Fruit fly (Drosophila melanogaster) Kc167 (cell line): Measurements from ENCODE around the gene CycD.

ENCODE experiments used
- Myc ChIP-seq: fragments of >200 bp; optimal IDR thresholded peaks from 2 replicates; lab custom pipeline; 2017; ENCODE audit warnings: missing external identifiers
- Sin3A ChIP-seq: fragments of >200 bp; optimal IDR thresholded peaks from 2 replicates; lab custom pipeline; 2018; ENCODE audit warnings: missing external identifiers
- h ChIP-seq: fragments of >200 bp; optimal IDR thresholded peaks from 3 replicates; lab custom pipeline; 2018; ENCODE audit warnings: missing external identifiers
- insv ChIP-seq: fragments of >200 bp; optimal IDR thresholded peaks from 3 replicates; lab custom pipeline; 2018; ENCODE audit warnings: missing external identifiers
- psq ChIP-seq: fragments of >200 bp; optimal IDR thresholded peaks from 2 replicates; lab custom pipeline; 2017; ENCODE audit warnings: missing external identifiers
- ttk ChIP-seq: sonication (Bioruptor generic); optimal IDR thresholded peaks from 2 replicates; lab custom pipeline; 2017; ENCODE audit warnings: missing external identifiers

CycD gene

DNA sequence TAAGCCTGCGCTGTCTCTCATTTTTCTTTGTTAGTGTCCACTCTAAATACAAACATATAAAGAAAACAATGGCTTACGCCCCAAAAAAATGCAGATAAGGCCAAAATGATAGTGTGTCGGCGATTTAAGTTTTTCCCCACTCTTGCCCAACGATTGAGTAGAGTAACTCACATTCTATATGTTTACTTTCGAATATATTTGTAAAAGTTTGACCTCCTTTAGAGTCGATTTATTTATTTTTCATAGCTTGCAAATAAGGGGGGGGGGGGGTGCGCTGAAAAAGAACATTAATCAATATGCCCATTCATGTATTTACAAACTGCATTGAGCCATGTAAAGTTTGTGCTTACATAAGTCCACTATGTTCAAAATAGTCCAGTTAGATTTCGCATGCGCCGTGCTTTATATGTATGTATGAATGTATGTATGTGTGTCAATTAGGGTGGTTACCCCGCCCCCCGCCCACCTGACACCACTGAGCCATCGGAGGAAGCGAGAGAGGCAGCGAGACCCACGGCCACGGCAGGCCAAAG, 15.7 kb downstream of the CycD start:
- TF ChIP-seq ttk (no peak), h (no peak), Myc (lab: Kevin White, UChicago) (no peak), psq (no peak), Sin3A (lab: Kevin White, UChicago) (no peak), insv (lab: Kevin White, UChicago) (no peak)

- TF ChIP-seq Sin3A (lab: Kevin White, UChicago): no peak
- no peak for TF ChIP-seq insv (lab: Kevin White, UChicago)
- no peak for TF ChIP-seq ttk
- no peak for TF ChIP-seq Myc (lab: Kevin White, UChicago)
- no peak for TF ChIP-seq h
- no peak for TF ChIP-seq psq
Observed at dm6 chrX:15891606-15892345, 17.7 kb downstream of the CycD start, which contains the start of gene shi. Gene shi, plus strand, starts transcription at chrX:15892116.

- TF ChIP-seq Sin3A (lab: Kevin White, UChicago): no peak
- TF ChIP-seq Myc (lab: Kevin White, UChicago): no peak
- no peak for TF ChIP-seq insv (lab: Kevin White, UChicago)
- no peak for TF ChIP-seq psq
- no peak for TF ChIP-seq ttk
- TF ChIP-seq h: no peak
Observed at dm6 chrX:15889780-15890608, 19.5 kb downstream of the CycD start, which contains the start of the genes MSBP and CG15916. Gene MSBP, minus strand, starts transcription at chrX:15890109. Gene CG15916, plus strand, starts transcription at chrX:15890589.

DNA sequence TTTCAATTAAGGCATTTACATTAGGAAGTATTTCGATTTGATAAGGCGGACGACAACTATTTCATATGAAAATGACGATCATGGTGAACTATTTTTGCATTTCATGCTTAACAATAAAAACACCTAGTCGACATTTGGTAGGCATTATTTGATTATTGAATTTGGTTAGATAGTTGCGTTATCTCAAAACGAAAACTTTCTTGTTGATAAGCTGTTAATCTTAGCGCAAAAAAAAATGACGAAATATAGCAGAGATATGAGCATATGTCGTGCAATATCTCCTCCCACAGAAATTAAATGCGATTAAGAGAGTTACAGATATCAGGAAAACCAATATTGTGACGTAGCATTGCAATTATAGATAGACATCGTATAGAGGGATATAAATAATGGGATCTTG, 20.7 kb downstream of the CycD start:
- TF ChIP-seq insv (lab: Kevin White, UChicago): no peak
- no peak for TF ChIP-seq Sin3A (lab: Kevin White, UChicago)
- TF ChIP-seq psq: no peak
- TF ChIP-seq ttk: no peak
- no peak for TF ChIP-seq Myc (lab: Kevin White, UChicago)
- TF ChIP-seq h: no peak

DNA sequence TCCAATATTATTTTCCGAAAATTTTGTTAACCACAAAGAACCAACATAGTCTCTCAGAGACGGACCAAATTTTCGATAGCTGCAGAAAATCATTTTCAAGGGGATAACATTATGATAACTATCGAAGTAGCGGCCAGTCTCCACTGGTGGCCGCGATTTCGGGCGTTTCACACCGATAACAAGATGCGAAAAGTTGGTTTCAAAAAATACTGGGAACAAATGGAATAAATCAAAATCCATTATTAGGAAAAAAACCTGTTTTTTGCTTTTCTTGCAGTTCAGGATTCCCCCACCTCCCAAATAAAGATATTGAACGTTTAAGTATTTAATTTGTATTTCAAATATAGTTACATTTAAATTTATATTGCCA, 22.2 kb downstream of the CycD start, which contains the start of gene tay:
TSS of gene tay (minus strand) at position 65 of the 370 bp plus-strand sequence.
- no peak for TF ChIP-seq insv (lab: Kevin White, UChicago)
- TF ChIP-seq Sin3A (lab: Kevin White, UChicago): no peak
- no peak for TF ChIP-seq Myc (lab: Kevin White, UChicago)
- no peak for TF ChIP-seq ttk
- TF ChIP-seq psq: no peak
- TF ChIP-seq h: no peak

DNA sequence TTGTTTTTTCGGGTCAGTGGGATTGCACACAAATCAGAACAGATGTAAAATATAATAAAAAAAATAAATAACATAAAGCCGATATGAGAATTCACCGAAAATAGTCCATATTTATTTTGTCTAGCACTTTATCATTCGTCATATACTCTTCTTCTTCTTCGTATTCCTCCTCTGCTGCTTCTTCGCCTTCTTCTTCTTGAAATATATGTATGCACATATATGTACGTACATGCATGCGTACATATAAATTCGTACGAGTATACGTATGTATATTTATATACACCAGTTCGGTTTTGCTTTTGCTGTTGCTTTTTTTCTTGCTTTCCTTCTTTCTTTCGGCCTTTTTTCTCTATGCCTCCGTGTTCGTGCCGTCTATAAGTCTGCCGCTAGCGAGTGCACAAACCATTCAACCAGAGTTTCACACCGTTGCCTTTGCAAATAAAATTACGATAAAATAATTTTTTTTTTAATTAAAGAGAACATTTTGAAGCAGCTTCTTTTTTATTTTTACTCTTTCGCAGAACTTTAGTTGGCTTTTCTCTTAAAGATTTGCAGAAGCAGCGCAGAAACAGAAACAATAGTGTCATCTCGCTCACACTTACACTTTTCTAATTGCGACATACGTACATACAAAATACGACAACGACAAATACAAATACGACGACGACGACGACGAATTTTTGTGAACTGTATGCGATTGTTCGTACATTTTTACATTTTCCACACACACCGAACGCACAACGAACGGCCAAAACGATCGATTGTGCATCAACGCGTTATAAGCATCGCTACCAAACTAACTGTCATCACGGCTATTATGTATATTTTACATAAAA, 22.8 kb downstream of the CycD start:
- TF ChIP-seq ttk: no peak
- peak; percentile 85 for TF ChIP-seq psq

DNA sequence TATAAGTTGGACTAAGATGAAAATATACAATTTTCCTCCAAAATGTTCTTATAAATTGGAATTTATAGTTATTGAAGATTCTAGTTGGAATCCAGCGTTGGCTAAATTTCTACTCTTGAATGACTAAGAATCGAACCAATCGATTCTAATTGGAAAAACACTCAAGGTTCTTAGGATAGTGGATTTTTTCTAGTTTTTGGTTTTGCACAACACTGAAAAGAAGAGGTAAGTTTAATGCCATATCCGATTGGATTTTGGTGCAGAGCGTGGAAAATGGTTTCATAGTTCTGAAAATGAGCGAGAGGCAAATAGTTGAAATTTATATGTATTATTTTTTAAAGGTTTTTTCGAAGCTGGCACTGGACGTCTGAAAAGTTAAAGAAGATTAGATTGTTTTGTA, 33.9 kb downstream of the CycD start:
- TF ChIP-seq insv (lab: Kevin White, UChicago) (no peak), Sin3A (lab: Kevin White, UChicago) (no peak), ttk (no peak), psq (no peak), Myc (lab: Kevin White, UChicago) (no peak), h (no peak)

dm6 chrX:15874437-15874836, 35.0 kb downstream of the CycD start:
- TF ChIP-seq ttk (no peak), Myc (lab: Kevin White, UChicago) (no peak), insv (lab: Kevin White, UChicago) (no peak), Sin3A (lab: Kevin White, UChicago) (no peak), psq (no peak), h (no peak)

DNA sequence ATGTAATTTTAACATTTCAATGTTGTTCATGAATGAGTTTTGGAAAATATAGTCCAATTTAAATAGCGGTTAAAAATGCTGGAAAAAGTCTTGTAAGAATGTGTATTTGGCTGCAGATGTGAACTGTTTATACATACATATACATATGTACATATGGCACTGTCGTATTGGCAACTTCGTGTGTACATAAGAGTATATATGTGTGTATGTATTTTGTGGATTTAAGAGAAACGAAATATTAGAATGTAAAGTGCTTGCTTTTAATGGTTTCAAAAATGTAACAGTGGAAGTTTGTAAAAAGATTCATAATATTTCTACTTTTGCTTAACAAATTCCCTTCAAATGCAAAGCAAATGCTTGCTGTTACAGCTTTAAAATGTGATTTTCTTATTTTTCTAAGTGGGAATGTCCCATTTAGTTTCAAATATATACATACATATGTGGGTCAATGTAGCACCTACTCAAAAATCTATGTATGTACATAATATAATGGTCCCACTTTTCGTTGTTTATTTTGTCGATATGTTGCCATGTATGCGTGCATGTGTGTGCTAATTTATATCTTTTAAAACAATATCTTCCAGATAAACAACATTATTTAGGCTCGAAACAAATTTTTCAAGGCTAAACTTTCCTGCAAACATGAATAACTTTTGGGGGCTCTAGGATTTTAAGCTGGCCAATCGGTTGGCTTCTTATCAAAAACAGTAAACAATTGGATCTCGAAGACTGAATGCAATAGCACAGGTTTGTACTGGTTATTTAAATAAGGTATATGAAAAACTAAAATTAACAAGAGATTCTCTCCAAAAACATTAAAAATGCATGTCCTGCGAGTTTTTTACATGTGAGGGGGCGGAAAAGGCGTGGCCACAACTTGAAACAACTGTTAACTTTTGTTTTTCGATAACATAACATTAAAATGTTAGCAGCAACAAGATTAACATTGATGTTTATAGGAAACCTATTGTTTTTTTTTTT, 38.4 kb downstream of the CycD start:
- TF ChIP-seq Sin3A (lab: Kevin White, UChicago): no peak
- TF ChIP-seq ttk: no peak
- no peak for TF ChIP-seq h
- TF ChIP-seq Myc (lab: Kevin White, UChicago): no peak
- no peak for TF ChIP-seq insv (lab: Kevin White, UChicago)
- TF ChIP-seq psq: no peak

DNA sequence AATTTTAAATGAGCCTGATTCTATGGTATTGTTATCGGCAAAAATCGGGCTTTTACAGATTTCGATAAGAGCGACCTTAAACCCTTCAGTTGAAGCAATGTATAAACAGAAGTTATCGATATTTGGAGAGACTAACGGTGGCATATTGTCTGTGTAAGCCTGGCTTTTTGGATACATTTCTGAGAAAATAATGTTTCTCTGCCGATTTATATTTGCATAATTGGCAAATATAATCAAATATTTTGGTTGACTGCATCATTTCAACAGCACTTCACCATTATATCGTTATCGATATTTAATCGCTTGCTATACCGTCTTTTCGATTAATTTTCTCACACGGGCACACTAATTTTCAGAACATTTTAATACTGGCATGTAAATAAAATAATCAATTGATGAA, 39.6 kb downstream of the CycD start, which contains the start of gene CG16952:
TSS of gene CG16952 (plus strand) at position 341 of the 400 bp plus-strand sequence.
- no peak for TF ChIP-seq ttk
- TF ChIP-seq insv (lab: Kevin White, UChicago): no peak
- TF ChIP-seq Myc (lab: Kevin White, UChicago): no peak
- no peak for TF ChIP-seq psq
- TF ChIP-seq h: no peak
- no peak for TF ChIP-seq Sin3A (lab: Kevin White, UChicago)

DNA sequence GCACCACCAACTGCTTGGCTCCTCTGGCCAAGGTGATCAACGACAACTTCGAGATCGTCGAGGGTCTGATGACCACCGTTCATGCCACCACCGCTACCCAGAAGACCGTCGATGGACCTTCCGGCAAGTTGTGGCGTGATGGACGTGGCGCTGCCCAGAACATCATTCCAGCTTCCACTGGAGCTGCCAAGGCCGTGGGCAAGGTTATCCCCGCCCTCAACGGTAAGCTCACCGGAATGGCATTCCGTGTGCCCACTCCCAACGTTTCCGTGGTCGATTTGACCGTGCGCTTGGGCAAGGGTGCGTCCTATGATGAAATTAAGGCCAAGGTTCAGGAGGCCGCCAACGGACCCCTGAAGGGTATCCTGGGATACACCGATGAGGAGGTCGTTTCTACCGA, 40.7 kb downstream of the CycD start:
- TF ChIP-seq ttk (peak; percentile 81), h (no peak)
